Worm (Caenorhabditis elegans) whole organism, L1 larva: ENCODE results near the gene trpp-3.

Experiments used
- C04F5.9 ChIP-seq: sonication (generic microtip); optimal IDR thresholded peaks from 2 replicates; lab custom pipeline; 2016; ENCODE audit warnings: missing genetic modification characterization, missing compliant biosample characterization
- C16A3.4 ChIP-seq: fragments of 150-350 bp; optimal IDR thresholded peaks from 2 replicates; lab custom pipeline; 2014; ENCODE audit warnings: missing biosample characterization, missing genetic modification characterization
- C34B4.2 ChIP-seq: sonication (generic microtip); optimal IDR thresholded peaks from 2 replicates; lab custom pipeline; 2017; ENCODE audit warnings: mild to moderate bottlenecking, missing genetic modification characterization, missing compliant biosample characterization
- F16B12.6 ChIP-seq: fragments of 150-350 bp; optimal IDR thresholded peaks from 2 replicates; lab custom pipeline; 2014; ENCODE audit warnings: missing biosample characterization, missing genetic modification characterization
- Y116A8C.19 ChIP-seq: sonication (generic microtip); optimal IDR thresholded peaks from 2 replicates; lab custom pipeline; 2016; ENCODE audit warnings: missing compliant biosample characterization, missing genetic modification characterization, borderline replicate concordance
- aha-1 ChIP-seq: fragments of 150-350 bp; optimal IDR thresholded peaks from 2 replicates; lab custom pipeline; 2014; ENCODE audit warnings: missing biosample characterization, missing genetic modification characterization
- alr-1 ChIP-seq: fragments of 200-800 bp; sonication (Bioruptor generic); optimal IDR thresholded peaks from 2 replicates; lab custom pipeline; 2018; ENCODE audit warnings: borderline replicate concordance, mild to moderate bottlenecking, missing genetic modification characterization, missing compliant biosample characterization
- aly-2 ChIP-seq: fragments of 150-350 bp; optimal IDR thresholded peaks from 2 replicates; lab custom pipeline; 2014; ENCODE audit warnings: missing biosample characterization, missing genetic modification characterization
- ama-1 ChIP-seq: fragments of 150-350 bp; optimal IDR thresholded peaks from 2 replicates; lab custom pipeline; 2014
- blmp-1 ChIP-seq: fragments of 150-350 bp; optimal IDR thresholded peaks from 2 replicates; lab custom pipeline; 2014; ENCODE audit warnings: missing biosample characterization, missing genetic modification characterization
- ceh-63 ChIP-seq: fragments of 200-800 bp; sonication (Bioruptor generic); optimal IDR thresholded peaks from 2 replicates; lab custom pipeline; 2018; ENCODE audit warnings: mild to moderate bottlenecking, missing genetic modification characterization, missing compliant biosample characterization
- ceh-8 ChIP-seq: fragments of 200-800 bp; sonication (Bioruptor generic); optimal IDR thresholded peaks from 2 replicates; lab custom pipeline; 2018; ENCODE audit warnings: mild to moderate bottlenecking, missing genetic modification characterization, moderate library complexity, missing compliant biosample characterization
- ceh-82 ChIP-seq, 3 experiments: fragments of 150-350 bp in 1 of 3; sonication (generic microtip) in 2 of 3; optimal IDR thresholded peaks; 2 replicates each; lab custom pipeline; 2014 to 2017; ENCODE audit warnings: missing biosample characterization in 3 of 3, missing genetic modification characterization in 3 of 3
- ceh-88 ChIP-seq: fragments of 200-800 bp; sonication (Bioruptor generic); IDR thresholded peaks from 2 replicates; pipeline ENCODE4 v1.3.6; 2022; ENCODE audit warnings: missing genetic modification characterization, missing compliant biosample characterization
- ces-1 ChIP-seq: fragments of 150-350 bp; optimal IDR thresholded peaks from 2 replicates; lab custom pipeline; 2014; ENCODE audit warnings: missing biosample characterization, missing genetic modification reagents, missing genetic modification characterization
- dsc-1 ChIP-seq: sonication (generic microtip); optimal IDR thresholded peaks from 2 replicates; lab custom pipeline; 2016; ENCODE audit warnings: mild to moderate bottlenecking, missing genetic modification characterization, missing compliant biosample characterization
- efl-1 ChIP-seq, 4 experiments: fragments of 150-350 bp; optimal IDR thresholded peaks in 3 of 4; peaks in 1 of 4; 1 replicate in 1 of 4; 2 replicates in 3 of 4; lab custom pipeline; 2014; ENCODE audit warnings: missing biosample characterization in 2 of 4, missing genetic modification characterization in 2 of 4, missing genetic modification reagents in 2 of 4
- efl-3 ChIP-seq: fragments of 200-800 bp; sonication (Bioruptor generic); optimal IDR thresholded peaks from 2 replicates; lab custom pipeline; 2018; ENCODE audit warnings: mild to moderate bottlenecking, missing genetic modification characterization, missing compliant biosample characterization
- elt-3 ChIP-seq, 6 experiments: fragments of 150-350 bp in 1 of 6; sonication (generic microtip); optimal IDR thresholded peaks; 2 replicates each; lab custom pipeline; 2017 to 2018; ENCODE audit warnings: missing biosample characterization in 6 of 6, missing genetic modification characterization in 6 of 6, inconsistent platforms in 1 of 6
- fkh-4 ChIP-seq: sonication (generic microtip); optimal IDR thresholded peaks from 2 replicates; lab custom pipeline; 2016; ENCODE audit warnings: missing compliant biosample characterization, missing genetic modification characterization, borderline replicate concordance
- grh-1 ChIP-seq: fragments of 200-800 bp; sonication (Bioruptor generic); IDR thresholded peaks from 2 replicates; pipeline ENCODE4 v1.3.6; 2022; ENCODE audit warnings: missing genetic modification reagents, missing genetic modification characterization, missing compliant biosample characterization
- hlh-17 ChIP-seq: fragments of 200-800 bp; sonication (Bioruptor generic); optimal IDR thresholded peaks from 2 replicates; lab custom pipeline; 2018; ENCODE audit warnings: missing genetic modification characterization, mild to moderate bottlenecking, missing compliant biosample characterization, moderate library complexity, borderline replicate concordance
- hpl-2 ChIP-seq: fragments of 150-350 bp; optimal IDR thresholded peaks from 2 replicates; lab custom pipeline; 2014; ENCODE audit warnings: missing biosample characterization, missing genetic modification reagents, missing genetic modification characterization
- isw-1 ChIP-seq: fragments of 200-800 bp; sonication (Bioruptor generic); IDR thresholded peaks from 2 replicates; pipeline ENCODE4 v1.3.6; 2022; ENCODE audit warnings: missing genetic modification characterization, missing compliant biosample characterization
- jun-1 ChIP-seq: fragments of 150-350 bp; optimal IDR thresholded peaks from 2 replicates; lab custom pipeline; 2014; ENCODE audit warnings: missing biosample characterization, missing genetic modification reagents, missing genetic modification characterization
- lin-14 ChIP-seq: fragments of 200-800 bp; sonication (Bioruptor generic); optimal IDR thresholded peaks from 2 replicates; lab custom pipeline; 2018; ENCODE audit warnings: mild to moderate bottlenecking, missing genetic modification characterization, moderate library complexity, missing compliant biosample characterization
- lin-35 ChIP-seq, 2 experiments: fragments of 150-350 bp; optimal IDR thresholded peaks; 2 replicates each; lab custom pipeline; 2014; ENCODE audit warnings: missing biosample characterization in 2 of 2, missing genetic modification characterization in 2 of 2, missing genetic modification reagents in 2 of 2
- lir-3 ChIP-seq: sonication (generic microtip); optimal IDR thresholded peaks from 2 replicates; lab custom pipeline; 2016; ENCODE audit warnings: mild to moderate bottlenecking, missing genetic modification characterization, moderate library complexity, missing compliant biosample characterization; ENCODE audit not compliant: poor library complexity
- lsy-2 ChIP-seq, 2 experiments: fragments of 150-350 bp; optimal IDR thresholded peaks; 2 replicates each; lab custom pipeline; 2014; ENCODE audit warnings: missing biosample characterization in 2 of 2, missing genetic modification characterization in 2 of 2
- mep-1 ChIP-seq: fragments of 150-350 bp; optimal IDR thresholded peaks from 2 replicates; lab custom pipeline; 2014; ENCODE audit warnings: missing biosample characterization, missing genetic modification characterization
- nhr-11 ChIP-seq: fragments of 150-350 bp; optimal IDR thresholded peaks from 2 replicates; lab custom pipeline; 2014; ENCODE audit warnings: missing biosample characterization, missing genetic modification characterization
- nhr-20 ChIP-seq: sonication (generic microtip); optimal IDR thresholded peaks from 2 replicates; lab custom pipeline; 2016; ENCODE audit warnings: mild to moderate bottlenecking, missing genetic modification characterization, missing compliant biosample characterization
- nhr-237 ChIP-seq: fragments of 150-350 bp; optimal IDR thresholded peaks from 2 replicates; lab custom pipeline; 2014; ENCODE audit warnings: missing biosample characterization, missing genetic modification characterization
- nhr-28 ChIP-seq: fragments of 150-350 bp; optimal IDR thresholded peaks from 2 replicates; lab custom pipeline; 2014; ENCODE audit warnings: missing biosample characterization, missing genetic modification characterization
- nhr-47 ChIP-seq: sonication (generic microtip); optimal IDR thresholded peaks from 2 replicates; lab custom pipeline; 2016; ENCODE audit warnings: mild to moderate bottlenecking, missing genetic modification characterization, moderate library complexity, missing compliant biosample characterization
- nhr-71 ChIP-seq: sonication (generic microtip); optimal IDR thresholded peaks from 2 replicates; lab custom pipeline; 2016; ENCODE audit warnings: mild to moderate bottlenecking, missing genetic modification characterization, moderate library complexity, missing compliant biosample characterization
- nhr-76 ChIP-seq: sonication (generic microtip); optimal IDR thresholded peaks from 2 replicates; lab custom pipeline; 2017; ENCODE audit warnings: missing biosample characterization, missing genetic modification characterization
- nhr-84 ChIP-seq: sonication (generic microtip); optimal IDR thresholded peaks from 2 replicates; lab custom pipeline; 2017; ENCODE audit warnings: missing biosample characterization, missing genetic modification characterization
- nhr-85 ChIP-seq: sonication (generic microtip); peaks from one replicate; lab custom pipeline; 2016; ENCODE audit warnings: missing genetic modification characterization, inconsistent platforms, missing compliant biosample characterization
- nhr-90 ChIP-seq: sonication (generic microtip); optimal IDR thresholded peaks from 2 replicates; lab custom pipeline; 2016; ENCODE audit warnings: mild to moderate bottlenecking, missing genetic modification characterization, missing compliant biosample characterization; ENCODE audit not compliant: poor library complexity
- pax-3 ChIP-seq: fragments of 200-800 bp; sonication (Bioruptor generic); optimal IDR thresholded peaks from 2 replicates; lab custom pipeline; 2018; ENCODE audit warnings: mild to moderate bottlenecking, missing genetic modification characterization, moderate library complexity, missing compliant biosample characterization
- rnt-1 ChIP-seq: sonication (generic microtip); optimal IDR thresholded peaks from 2 replicates; lab custom pipeline; 2016; ENCODE audit warnings: mild to moderate bottlenecking, missing genetic modification characterization, moderate library complexity, missing compliant biosample characterization
- skn-1 ChIP-seq: fragments of 150-350 bp; optimal IDR thresholded peaks from 2 replicates; lab custom pipeline; 2014; ENCODE audit warnings: missing biosample characterization, missing genetic modification characterization
- snpc-4 ChIP-seq: fragments of 150-350 bp; optimal IDR thresholded peaks from 2 replicates; lab custom pipeline; 2014; ENCODE audit warnings: missing biosample characterization, missing genetic modification characterization
- sox-4 ChIP-seq: sonication (generic microtip); optimal IDR thresholded peaks from 2 replicates; lab custom pipeline; 2016; ENCODE audit warnings: missing genetic modification characterization, missing compliant biosample characterization
- sup-37 ChIP-seq: fragments of 200-800 bp; sonication (Bioruptor generic); optimal IDR thresholded peaks from 2 replicates; lab custom pipeline; 2018; ENCODE audit warnings: mild to moderate bottlenecking, missing genetic modification characterization, missing compliant biosample characterization
- swsn-7 ChIP-seq: sonication (generic microtip); optimal IDR thresholded peaks from 2 replicates; lab custom pipeline; 2016; ENCODE audit warnings: missing genetic modification characterization, missing compliant biosample characterization
- tbx-2 ChIP-seq: sonication (generic microtip); optimal IDR thresholded peaks from 2 replicates; lab custom pipeline; 2016; ENCODE audit warnings: missing genetic modification characterization, missing compliant biosample characterization
- tlp-1 ChIP-seq: fragments of 150-350 bp; optimal IDR thresholded peaks from 2 replicates; lab custom pipeline; 2014; ENCODE audit warnings: missing biosample characterization, missing genetic modification characterization
- unc-130 ChIP-seq: fragments of 150-350 bp; optimal IDR thresholded peaks from 2 replicates; lab custom pipeline; 2017; ENCODE audit warnings: missing biosample characterization, missing genetic modification characterization, inconsistent platforms
- unc-30 ChIP-seq: sonication (generic microtip); optimal IDR thresholded peaks from 2 replicates; lab custom pipeline; 2017; ENCODE audit warnings: missing biosample characterization, missing genetic modification characterization
- zag-1 ChIP-seq: fragments of 150-350 bp; optimal IDR thresholded peaks from 2 replicates; lab custom pipeline; 2014; ENCODE audit warnings: missing biosample characterization, missing genetic modification characterization
- ztf-11 ChIP-seq, 2 experiments: sonication (generic microtip); optimal IDR thresholded peaks; 2 replicates each; lab custom pipeline; 2016 to 2017; ENCODE audit warnings: missing genetic modification characterization in 2 of 2, missing biosample characterization in 1 of 2, missing compliant biosample characterization in 1 of 2

Gene trpp-3

ce11 chrIII:9507799-9508198 is 17.6 kb upstream of the trpp-3 start, which contains the start of gene vha-14:
Gene vha-14, plus strand, starts transcription at chrIII:9508100.
- peak; percentile 45 to 57 for TF ChIP-seq efl-1 (optimal IDR thresholded peaks at IDR 0.05; lab: Kevin White, UChicago)
- peak; percentile 52 to 79 for TF ChIP-seq efl-1 (GFP tag; optimal IDR thresholded peaks at IDR 0.05 in 1 of 2; lab: Kevin White, UChicago)
- TF ChIP-seq hpl-2 = no peak
- no peak for TF ChIP-seq C34B4.2 (tag; lab: Kevin White, UChicago)
- no peak for TF ChIP-seq nhr-47 (tag; lab: Kevin White, UChicago)
- TF ChIP-seq nhr-84 (tag; lab: Kevin White, UChicago) = no peak
- no peak for TF ChIP-seq ceh-8 (GFP tag; lab: Kevin White, UChicago)
- TF ChIP-seq F16B12.6 = no peak
- no peak for TF ChIP-seq pax-3
- no peak for TF ChIP-seq nhr-237 (tag; lab: Kevin White, UChicago)
- peak; percentile 32 for TF ChIP-seq skn-1 (tag; lab: Kevin White, UChicago)
- TF ChIP-seq ceh-82 (tag; optimal IDR thresholded peaks at IDR 0.05; lab: Kevin White, UChicago) = peak in 1 of 3 experiments; percentile 65
- no peak for TF ChIP-seq jun-1 (tag; lab: Kevin White, UChicago)
- peak; percentile 42 for TF ChIP-seq unc-130 (tag; lab: Kevin White, UChicago)
- peak; percentile 16 for TF ChIP-seq nhr-71 (tag; lab: Kevin White, UChicago)
- TF ChIP-seq aha-1 (tag; lab: Kevin White, UChicago) = no peak
- peak; percentile 64 for TF ChIP-seq C16A3.4 (tag; lab: Kevin White, UChicago)
- TF ChIP-seq efl-3 = no peak
- TF ChIP-seq sox-4 (tag; lab: Kevin White, UChicago) = no peak
- no peak for TF ChIP-seq nhr-76 (tag; lab: Kevin White, UChicago)
- no peak for TF ChIP-seq nhr-85 (tag; lab: Kevin White, UChicago)
- TF ChIP-seq aly-2 = no peak
- TF ChIP-seq rnt-1 = no peak
- no peak for TF ChIP-seq fkh-4 (tag; lab: Kevin White, UChicago)
- TF ChIP-seq sup-37 (GFP tag; lab: Kevin White, UChicago) = no peak
- peak in 1 of 2 experiments; percentile 77 for TF ChIP-seq lsy-2 (tag; optimal IDR thresholded peaks at IDR 0.05; lab: Kevin White, UChicago)
- no peak for TF ChIP-seq C04F5.9 (tag; lab: Kevin White, UChicago)
- no peak for TF ChIP-seq unc-30 (tag; lab: Kevin White, UChicago)
- TF ChIP-seq tbx-2 (tag; lab: Kevin White, UChicago) = no peak
- TF ChIP-seq tlp-1 = no peak
- TF ChIP-seq isw-1 (GFP tag; lab: Robert Waterston, UW) = no peak
- TF ChIP-seq ceh-63 (GFP tag; lab: Kevin White, UChicago) = no peak
- TF ChIP-seq swsn-7 = no peak
- TF ChIP-seq alr-1 (tag; lab: Kevin White, UChicago) = no peak
- no peak for TF ChIP-seq nhr-11 (tag; lab: Kevin White, UChicago)
- TF ChIP-seq elt-3 (tag; optimal IDR thresholded peaks at IDR 0.05; lab: Kevin White, UChicago) = no peak
- TF ChIP-seq lir-3 (tag; lab: Kevin White, UChicago) = peak; percentile 6
- no peak for TF ChIP-seq zag-1 (tag; lab: Kevin White, UChicago)
- TF ChIP-seq mep-1 = peak; percentile 74
- TF ChIP-seq nhr-28 (tag; lab: Kevin White, UChicago) = no peak
- TF ChIP-seq nhr-20 (tag; lab: Kevin White, UChicago) = peak; percentile 26
- no peak for TF ChIP-seq dsc-1 (tag; lab: Kevin White, UChicago)
- TF ChIP-seq ceh-88 (GFP tag; lab: Robert Waterston, UW) = no peak
- TF ChIP-seq snpc-4 = no peak
- no peak for TF ChIP-seq nhr-90 (tag; lab: Kevin White, UChicago)
- peak; percentile 39 to 77 for TF ChIP-seq lin-35 (GFP tag; optimal IDR thresholded peaks at IDR 0.05; lab: Kevin White, UChicago)
- TF ChIP-seq ces-1 (GFP tag; lab: Kevin White, UChicago) = no peak
- TF ChIP-seq ztf-11 (tag; optimal IDR thresholded peaks at IDR 0.05; lab: Kevin White, UChicago) = no peak
- no peak for TF ChIP-seq grh-1 (GFP tag; lab: Robert Waterston, UW)
- no peak for TF ChIP-seq Y116A8C.19 (tag; lab: Kevin White, UChicago)
- TF ChIP-seq blmp-1 (tag; lab: Kevin White, UChicago) = peak; percentile 58
- no peak for TF ChIP-seq hlh-17
- TF ChIP-seq lin-14 (GFP tag; lab: Kevin White, UChicago) = peak; percentile 71
- TF ChIP-seq ama-1 (lab: Kevin White, UChicago) = no peak
